Fruit fly (Drosophila melanogaster) whole organism, prepupa: Measurements from ENCODE around the gene nompC.
A peak's percentile ranks its signal among the peaks of the same experiment; 100 is the strongest.

Experiments used
- CG10669 ChIP-seq: fragments of 200-800 bp; sonication (Bioruptor generic); optimal IDR thresholded peaks from 3 replicates; lab custom pipeline; 2018; ENCODE audit warnings: missing biosample characterization, mild to moderate bottlenecking, missing genetic modification characterization, moderate library complexity
- CG11902 ChIP-seq: fragments of 200-800 bp; sonication (Bioruptor generic); optimal IDR thresholded peaks from 3 replicates; lab custom pipeline; 2016; ENCODE audit warnings: missing biosample characterization, missing genetic modification characterization
- CG15336 ChIP-seq: fragments of 200-800 bp; sonication (Bioruptor generic); IDR thresholded peaks from 2 replicates; pipeline ENCODE4 v1.3.6; 2022; ENCODE audit warnings: missing biosample characterization, missing genetic modification characterization
- CG1621 ChIP-seq: fragments of 200-800 bp; sonication (Bioruptor generic); optimal IDR thresholded peaks from 3 replicates; lab custom pipeline; 2018; ENCODE audit warnings: missing biosample characterization, mild to moderate bottlenecking, missing genetic modification characterization
- CG16779 ChIP-seq: fragments of 200-800 bp; sonication (Bioruptor generic); optimal IDR thresholded peaks from 3 replicates; lab custom pipeline; 2017; ENCODE audit warnings: missing biosample characterization, mild to moderate bottlenecking, missing genetic modification characterization
- CG3032 ChIP-seq: fragments of 200-800 bp; optimal IDR thresholded peaks from 2 replicates; lab custom pipeline; 2019; ENCODE audit warnings: missing biosample characterization, mild to moderate bottlenecking, missing genetic modification characterization, moderate library complexity
- CG31627 ChIP-seq: fragments of 200-800 bp; sonication (Bioruptor generic); optimal IDR thresholded peaks from 3 replicates; lab custom pipeline; 2016; ENCODE audit warnings: missing biosample characterization, missing genetic modification characterization
- CG34406 ChIP-seq: fragments of 200-800 bp; sonication (Bioruptor generic); optimal IDR thresholded peaks from 3 replicates; lab custom pipeline; 2016; ENCODE audit warnings: missing biosample characterization, missing genetic modification characterization
- CG4318 ChIP-seq: fragments of 200-800 bp; sonication (Bioruptor generic); optimal IDR thresholded peaks from 3 replicates; lab custom pipeline; 2017; ENCODE audit warnings: missing biosample characterization, mild to moderate bottlenecking, missing genetic modification characterization
- CG6163 ChIP-seq: fragments of 200-800 bp; sonication (Bioruptor generic); IDR thresholded peaks from 3 replicates; pipeline ENCODE4 v1.3.6; 2022; ENCODE audit warnings: missing biosample characterization, missing genetic modification characterization
- CG6276 ChIP-seq: fragments of 200-800 bp; sonication (Bioruptor generic); optimal IDR thresholded peaks from 2 replicates; lab custom pipeline; 2017; ENCODE audit warnings: missing biosample characterization, mild to moderate bottlenecking, missing genetic modification characterization
- CG6808 ChIP-seq: fragments of 200-800 bp; sonication (Bioruptor generic); optimal IDR thresholded peaks from 3 replicates; lab custom pipeline; 2017; ENCODE audit warnings: missing biosample characterization, missing genetic modification characterization, mild to moderate bottlenecking, moderate library complexity, missing genetic modification reagents
- CG8319 ChIP-seq: fragments of 200-800 bp; sonication (Bioruptor generic); optimal IDR thresholded peaks from 3 replicates; lab custom pipeline; 2016; ENCODE audit warnings: missing biosample characterization, missing genetic modification characterization
- CG8632 ChIP-seq: fragments of 200-800 bp; sonication (Bioruptor generic); optimal IDR thresholded peaks from 3 replicates; lab custom pipeline; 2016; ENCODE audit warnings: missing biosample characterization, missing genetic modification characterization
- CG9139 ChIP-seq: fragments of 200-800 bp; sonication (Bioruptor generic); optimal IDR thresholded peaks from 3 replicates; lab custom pipeline; 2017; ENCODE audit warnings: missing biosample characterization, mild to moderate bottlenecking, missing genetic modification characterization
- Eip75B ChIP-seq: fragments of 200-800 bp; sonication (Bioruptor generic); optimal IDR thresholded peaks from 3 replicates; lab custom pipeline; 2016; ENCODE audit warnings: missing biosample characterization, missing genetic modification characterization
- Eip78C ChIP-seq: fragments of 200-800 bp; sonication (Bioruptor generic); peaks from one replicate; lab custom pipeline; 2016; ENCODE audit warnings: missing biosample characterization, missing genetic modification characterization
- Ets96B ChIP-seq: fragments of 200-800 bp; optimal IDR thresholded peaks from 2 replicates; lab custom pipeline; 2019; ENCODE audit warnings: missing biosample characterization, mild to moderate bottlenecking, missing genetic modification characterization, moderate library complexity
- Hr38 ChIP-seq: sonication (Bioruptor generic); optimal IDR thresholded peaks from 2 replicates; lab custom pipeline; 2016; ENCODE audit warnings: missing biosample characterization, missing genetic modification characterization
- Hr39 ChIP-seq: fragments of 200-800 bp; sonication (Bioruptor generic); optimal IDR thresholded peaks from 2 replicates; lab custom pipeline; 2016; ENCODE audit warnings: missing biosample characterization, missing genetic modification characterization
- Hr4 ChIP-seq: fragments of 200-800 bp; sonication (Bioruptor generic); optimal IDR thresholded peaks from 3 replicates; lab custom pipeline; 2016; ENCODE audit warnings: missing biosample characterization, missing genetic modification characterization
- Met ChIP-seq: fragments of 200-800 bp; sonication (Bioruptor generic); optimal IDR thresholded peaks from 3 replicates; lab custom pipeline; 2016; ENCODE audit warnings: missing biosample characterization, missing genetic modification characterization
- OdsH ChIP-seq: fragments of 200-800 bp; sonication (Bioruptor generic); optimal IDR thresholded peaks from 3 replicates; lab custom pipeline; 2016; ENCODE audit warnings: missing biosample characterization, missing genetic modification characterization
- Smox ChIP-seq: fragments of 200-800 bp; sonication (Bioruptor generic); optimal IDR thresholded peaks from 3 replicates; lab custom pipeline; 2016; ENCODE audit warnings: missing biosample characterization, missing genetic modification characterization
- Sox102F ChIP-seq: fragments of 200-800 bp; sonication (Bioruptor generic); optimal IDR thresholded peaks from 2 replicates; lab custom pipeline; 2016; ENCODE audit warnings: missing biosample characterization, mild to moderate bottlenecking, missing genetic modification characterization
- Sox15 ChIP-seq: fragments of 200-800 bp; sonication (Bioruptor generic); optimal IDR thresholded peaks from 3 replicates; lab custom pipeline; 2016; ENCODE audit warnings: missing biosample characterization, missing genetic modification characterization
- acj6 ChIP-seq: fragments of 200-800 bp; sonication (Bioruptor generic); optimal IDR thresholded peaks from 3 replicates; lab custom pipeline; 2016; ENCODE audit warnings: missing biosample characterization, missing genetic modification characterization
- cyc ChIP-seq: fragments of 200-800 bp; sonication (Bioruptor generic); optimal IDR thresholded peaks from 3 replicates; lab custom pipeline; 2016; ENCODE audit warnings: missing biosample characterization, missing genetic modification characterization
- dac ChIP-seq: fragments of 200-800 bp; sonication (Bioruptor generic); optimal IDR thresholded peaks from 2 replicates; lab custom pipeline; 2017; ENCODE audit warnings: missing biosample characterization, mild to moderate bottlenecking, missing genetic modification characterization
- dsx ChIP-seq: fragments of 200-800 bp; optimal IDR thresholded peaks from 3 replicates; lab custom pipeline; 2019; ENCODE audit warnings: missing biosample characterization, mild to moderate bottlenecking, missing genetic modification characterization, moderate library complexity; ENCODE audit not compliant: poor library complexity, severe bottlenecking
- eg ChIP-seq: fragments of 200-800 bp; sonication (Bioruptor generic); IDR thresholded peaks from 3 replicates; pipeline ENCODE4 v1.3.6; 2022; ENCODE audit warnings: missing biosample characterization, missing genetic modification characterization
- fd59A ChIP-seq: fragments of 200-800 bp; sonication (Bioruptor generic); optimal IDR thresholded peaks from 2 replicates; lab custom pipeline; 2017; ENCODE audit warnings: missing biosample characterization, mild to moderate bottlenecking, missing genetic modification characterization, missing genetic modification reagents
- fd85E ChIP-seq: fragments of 200-800 bp; sonication (Bioruptor generic); optimal IDR thresholded peaks from 3 replicates; lab custom pipeline; 2016; ENCODE audit warnings: missing biosample characterization, missing genetic modification characterization
- fkh ChIP-seq: fragments of 200-800 bp; sonication (Bioruptor generic); optimal IDR thresholded peaks from 3 replicates; lab custom pipeline; 2017; ENCODE audit warnings: missing biosample characterization, mild to moderate bottlenecking, missing genetic modification characterization, moderate library complexity
- lz ChIP-seq: fragments of 200-800 bp; sonication (Bioruptor generic); optimal IDR thresholded peaks from 3 replicates; lab custom pipeline; 2016; ENCODE audit warnings: missing biosample characterization, missing genetic modification characterization
- net ChIP-seq: fragments of 200-800 bp; sonication (Bioruptor generic); optimal IDR thresholded peaks from 3 replicates; lab custom pipeline; 2016; ENCODE audit warnings: missing biosample characterization, missing genetic modification characterization
- pdm3 ChIP-seq: fragments of 200-800 bp; sonication (Bioruptor generic); optimal IDR thresholded peaks from 3 replicates; lab custom pipeline; 2016; ENCODE audit warnings: missing biosample characterization, missing genetic modification characterization
- ss ChIP-seq, 2 experiments: fragments of 200-800 bp; sonication (Bioruptor generic); optimal IDR thresholded peaks; 2 replicates in 1 of 2; 3 replicates in 1 of 2; lab custom pipeline; 2017 to 2018; ENCODE audit warnings: mild to moderate bottlenecking in 2 of 2, missing biosample characterization in 2 of 2, missing genetic modification characterization in 2 of 2, moderate library complexity in 1 of 2
- svp ChIP-seq: fragments of 200-800 bp; sonication (Bioruptor generic); peaks from one replicate; lab custom pipeline; 2016; ENCODE audit warnings: missing biosample characterization, missing genetic modification characterization
- topi ChIP-seq: fragments of 200-800 bp; sonication (Bioruptor generic); optimal IDR thresholded peaks from 3 replicates; lab custom pipeline; 2016; ENCODE audit warnings: missing biosample characterization, missing genetic modification characterization
- vri ChIP-seq: fragments of 200-800 bp; sonication (Bioruptor generic); optimal IDR thresholded peaks from 3 replicates; lab custom pipeline; 2016; ENCODE audit warnings: missing biosample characterization, mild to moderate bottlenecking, missing genetic modification characterization

nompC gene

dm6 chr2L:5309369-5309768, 36.6 kb upstream of the nompC start:
- TF ChIP-seq Hr39: no peak
- no peak for TF ChIP-seq CG6163 (GFP tag; lab: Robert Waterston, UW)
- TF ChIP-seq CG1621 (tag; lab: Kevin White, UChicago): no peak
- no peak for TF ChIP-seq dac (GFP tag; lab: Kevin White, UChicago)
- TF ChIP-seq CG3032 (tag; lab: Kevin White, UChicago): no peak
- TF ChIP-seq Hr38: no peak
- no peak for TF ChIP-seq CG10669
- TF ChIP-seq pdm3 (GFP tag; lab: Kevin White, UChicago): no peak
- TF ChIP-seq svp (GFP tag; lab: Kevin White, UChicago): no peak
- no peak for TF ChIP-seq ss (GFP tag; optimal IDR thresholded peaks at IDR 0.05; lab: Kevin White, UChicago)
- no peak for TF ChIP-seq CG11902 (GFP tag; lab: Kevin White, UChicago)
- TF ChIP-seq Hr4 (GFP tag; lab: Kevin White, UChicago): no peak
- TF ChIP-seq fd85E (GFP tag; lab: Kevin White, UChicago): no peak
- no peak for TF ChIP-seq net (GFP tag; lab: Kevin White, UChicago)
- TF ChIP-seq CG6808 (GFP tag; lab: Kevin White, UChicago): no peak
- TF ChIP-seq Eip78C (GFP tag; lab: Kevin White, UChicago): no peak

- TF ChIP-seq CG1621 (tag; lab: Kevin White, UChicago): no peak
Measured at dm6 chr2L:5314630-5315159, 31.3 kb upstream of the nompC start, which contains the start of gene CG14024. CG14024 (minus strand) TSS chr2L:5314895.

DNA sequence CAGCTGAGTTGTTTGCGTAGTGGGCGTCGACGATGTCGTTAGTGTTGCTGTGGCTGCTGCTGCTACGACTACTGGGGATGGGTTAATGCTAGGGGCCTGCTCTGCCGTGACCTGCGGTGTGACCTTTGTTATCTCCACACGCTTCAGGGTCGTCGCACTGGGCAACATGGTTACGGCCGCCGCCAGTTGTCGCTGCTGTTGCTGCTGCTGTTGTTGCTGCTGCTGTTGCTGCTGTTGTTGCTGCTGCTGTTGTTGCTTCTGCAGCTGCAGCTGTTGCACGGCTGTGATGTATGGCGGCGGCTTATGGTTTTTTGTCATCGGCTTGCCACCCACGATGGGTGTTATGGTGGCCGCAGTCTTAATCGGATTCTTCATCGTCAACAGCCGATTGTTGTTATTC, 25.9 kb upstream of the nompC start:
- TF ChIP-seq svp (GFP tag; lab: Kevin White, UChicago): peak; percentile 61
- TF ChIP-seq Sox15 (GFP tag; lab: Kevin White, UChicago): no peak

- TF ChIP-seq CG4318 (GFP tag; lab: Kevin White, UChicago) (no peak), CG16779 (tag; lab: Kevin White, UChicago) (no peak), acj6 (GFP tag; lab: Kevin White, UChicago) (no peak), CG8319 (GFP tag; lab: Kevin White, UChicago) (no peak), Met (GFP tag; lab: Kevin White, UChicago) (no peak), vri (GFP tag; lab: Kevin White, UChicago) (no peak), svp (GFP tag; lab: Kevin White, UChicago) (no peak), CG1621 (tag; lab: Kevin White, UChicago) (no peak), CG6808 (GFP tag; lab: Kevin White, UChicago) (no peak), CG6276 (no peak), Eip78C (GFP tag; lab: Kevin White, UChicago) (no peak), ss (GFP tag; optimal IDR thresholded peaks at IDR 0.05; lab: Kevin White, UChicago) (no peak), Hr39 (no peak), topi (no peak), Eip75B (GFP tag; lab: Kevin White, UChicago) (no peak), eg (no peak), Ets96B (tag; lab: Kevin White, UChicago) (no peak), dac (GFP tag; lab: Kevin White, UChicago) (no peak), fkh (GFP tag; lab: Kevin White, UChicago) (no peak)
Measured at dm6 chr2L:5321014-5321413, 25.0 kb upstream of the nompC start.

- TF ChIP-seq Sox102F (GFP tag; lab: Kevin White, UChicago) (peak; percentile 76), OdsH (GFP tag; lab: Kevin White, UChicago) (peak; percentile 80), lz (GFP tag; lab: Kevin White, UChicago) (peak; percentile 75), cyc (peak; percentile 85), CG10669 (no peak), CG1621 (tag; lab: Kevin White, UChicago) (peak; percentile 73), CG15336 (GFP tag; lab: Robert Waterston, UW) (peak; percentile 88), CG34406 (GFP tag; lab: Kevin White, UChicago) (peak; percentile 71), fd59A (GFP tag; lab: Kevin White, UChicago) (peak; percentile 44), CG8632 (peak; percentile 77), Smox (GFP tag; lab: Kevin White, UChicago) (peak; percentile 77), Eip78C (GFP tag; lab: Kevin White, UChicago) (peak; percentile 90), dac (GFP tag; lab: Kevin White, UChicago) (no peak), Eip75B (GFP tag; lab: Kevin White, UChicago) (peak; percentile 60), svp (GFP tag; lab: Kevin White, UChicago) (peak; percentile 96), CG31627 (peak; percentile 82), CG9139 (peak; percentile 74), Hr4 (GFP tag; lab: Kevin White, UChicago) (no peak), dsx (GFP tag; lab: Kevin White, UChicago) (peak; percentile 42)
Measured at dm6 chr2L:5324958-5325850, 20.8 kb upstream of the nompC start.
